Worm (Caenorhabditis elegans) whole organism, L4 larva: Measurements from ENCODE around the gene F54D5.7.
"Not testable (repeated sequence)": the region's sequence is repeated elsewhere in the genome, so short reads cannot be mapped to it uniquely, and the experiment has no call there.

Experiments used
- ZK546.5 ChIP-seq, 2 experiments: sonication (generic microtip); optimal IDR thresholded peaks; 2 replicates each; lab custom pipeline; 2017; ENCODE audit warnings: missing biosample characterization in 2 of 2, missing genetic modification characterization in 2 of 2
- ctbp-1 ChIP-seq: fragments of 200-800 bp; sonication (Bioruptor generic); IDR thresholded peaks from 2 replicates; pipeline ENCODE4 v1.3.6; 2022; ENCODE audit warnings: missing genetic modification reagents, missing genetic modification characterization, missing compliant biosample characterization
- daf-12 ChIP-seq: fragments of 150-350 bp; optimal IDR thresholded peaks from 2 replicates; lab custom pipeline; 2014; ENCODE audit warnings: missing biosample characterization, missing genetic modification reagents, missing genetic modification characterization
- fkh-10 ChIP-seq: fragments of 150-350 bp; optimal IDR thresholded peaks from 2 replicates; lab custom pipeline; 2014; ENCODE audit warnings: missing biosample characterization, missing genetic modification reagents, missing genetic modification characterization
- lin-15B ChIP-seq: fragments of 150-350 bp; sonication (generic microtip); optimal IDR thresholded peaks from 3 replicates; lab custom pipeline; 2014; ENCODE audit warnings: missing biosample characterization, missing genetic modification characterization
- lin-39 ChIP-seq: fragments of 150-350 bp; optimal IDR thresholded peaks from 2 replicates; lab custom pipeline; 2014; ENCODE audit warnings: missing biosample characterization, missing genetic modification reagents, missing genetic modification characterization
- saeg-2 ChIP-seq: fragments of 200-800 bp; sonication (Bioruptor generic); IDR thresholded peaks from 2 replicates; pipeline ENCODE4 v1.3.6; 2022; ENCODE audit warnings: missing genetic modification reagents, missing genetic modification characterization, missing compliant biosample characterization
- skn-1 ChIP-seq: fragments of 150-350 bp; optimal IDR thresholded peaks from 2 replicates; lab custom pipeline; 2014; ENCODE audit warnings: missing biosample characterization, missing genetic modification characterization
- snpc-4 ChIP-seq: fragments of 150-350 bp; optimal IDR thresholded peaks from 2 replicates; lab custom pipeline; 2014; ENCODE audit warnings: missing biosample characterization, missing genetic modification characterization
- zag-1 ChIP-seq: fragments of 150-350 bp; optimal IDR thresholded peaks from 2 replicates; lab custom pipeline; 2014; ENCODE audit warnings: missing biosample characterization, missing genetic modification characterization
- ztf-11 ChIP-seq: fragments of 150-350 bp; optimal IDR thresholded peaks from 2 replicates; lab custom pipeline; 2014; ENCODE audit warnings: missing biosample characterization, missing genetic modification characterization

DNA sequence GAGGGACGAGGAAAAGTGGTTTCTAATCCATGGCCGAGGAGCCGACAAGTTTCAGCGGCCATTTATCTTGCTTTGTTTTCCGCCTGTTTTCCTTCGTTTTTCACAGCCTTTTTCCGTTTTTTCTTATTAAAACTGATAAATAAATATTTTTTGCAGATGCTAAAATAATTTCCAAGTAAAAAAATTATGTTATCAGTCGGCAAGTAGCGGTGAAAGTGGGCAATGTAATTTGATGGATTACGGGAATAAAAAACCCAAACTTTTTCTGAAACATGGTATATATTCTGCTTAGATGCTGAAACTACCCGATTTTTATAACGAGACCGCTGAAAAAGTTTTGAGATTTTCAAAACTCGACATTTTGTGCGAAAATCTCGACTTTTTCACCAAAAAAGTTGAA is 4.7 kb downstream of the F54D5.7 start, which contains the start of gene dhgd-1:
- not testable (repeated sequence) for TF ChIP-seq skn-1 (tag; lab: Kevin White, UChicago); ztf-11 (tag; lab: Kevin White, UChicago); ZK546.5 (tag; optimal IDR thresholded peaks at IDR 0.05; lab: Kevin White, UChicago); daf-12 (tag; lab: Kevin White, UChicago); lin-15B (tag; lab: Kevin White, UChicago); lin-39 (tag; lab: Kevin White, UChicago); saeg-2 (GFP tag; lab: Robert Waterston, UW); zag-1 (tag; lab: Kevin White, UChicago); snpc-4; fkh-10 (GFP tag; lab: Kevin White, UChicago); ctbp-1 (GFP tag; lab: Robert Waterston, UW)
